Worm (Caenorhabditis elegans) whole organism, L2 larva: ENCODE data around the gene R02D5.7.

Experiments
- dmd-4 ChIP-seq: sonication (generic microtip); optimal IDR thresholded peaks from 2 replicates; lab custom pipeline; 2017; ENCODE audit warnings: missing biosample characterization, missing genetic modification characterization
- fos-1 ChIP-seq: fragments of 150-350 bp; optimal IDR thresholded peaks from 2 replicates; lab custom pipeline; 2014; ENCODE audit warnings: missing biosample characterization, missing genetic modification characterization
- lsy-2 ChIP-seq, 2 experiments: fragments of 150-350 bp in 1 of 2; sonication (generic microtip) in 1 of 2; optimal IDR thresholded peaks; 2 replicates each; lab custom pipeline; 2014 to 2017; ENCODE audit warnings: missing biosample characterization in 2 of 2, missing genetic modification characterization in 2 of 2
- nhr-10 ChIP-seq: sonication (generic microtip); optimal IDR thresholded peaks from 2 replicates; lab custom pipeline; 2017; ENCODE audit warnings: missing biosample characterization, missing genetic modification characterization
- nhr-21 ChIP-seq: fragments of 150-350 bp; optimal IDR thresholded peaks from 2 replicates; lab custom pipeline; 2014; ENCODE audit warnings: missing biosample characterization, missing genetic modification characterization
- nhr-25 ChIP-seq: fragments of 150-350 bp; sonication (generic microtip); optimal IDR thresholded peaks from 3 replicates; lab custom pipeline; 2014; ENCODE audit warnings: missing biosample characterization, missing genetic modification characterization
- nhr-77 ChIP-seq: fragments of 150-350 bp; optimal IDR thresholded peaks from 2 replicates; lab custom pipeline; 2014; ENCODE audit warnings: missing biosample characterization, missing genetic modification characterization
- skn-1 ChIP-seq: sonication (generic microtip); optimal IDR thresholded peaks from 2 replicates; lab custom pipeline; 2017; ENCODE audit warnings: missing biosample characterization, missing genetic modification characterization
- sma-3 ChIP-seq: sonication (generic microtip); optimal IDR thresholded peaks from 2 replicates; lab custom pipeline; 2016; ENCODE audit warnings: missing genetic modification reagents, missing genetic modification characterization, missing compliant biosample characterization
- snpc-4 ChIP-seq: fragments of 150-350 bp; optimal IDR thresholded peaks from 2 replicates; lab custom pipeline; 2014; ENCODE audit warnings: missing biosample characterization, missing genetic modification characterization
- unc-39 ChIP-seq: fragments of 150-350 bp; optimal IDR thresholded peaks from 2 replicates; lab custom pipeline; 2014; ENCODE audit warnings: missing biosample characterization, missing genetic modification characterization
- ztf-11 ChIP-seq: sonication (generic microtip); optimal IDR thresholded peaks from 2 replicates; lab custom pipeline; 2017; ENCODE audit warnings: missing biosample characterization, missing genetic modification characterization

- TF ChIP-seq unc-39 (tag; lab: Kevin White, UChicago) (no peak), nhr-25 (tag; lab: Kevin White, UChicago) (no peak), fos-1 (no peak), nhr-10 (tag; lab: Kevin White, UChicago) (no peak), skn-1 (tag; lab: Kevin White, UChicago) (no peak), nhr-21 (tag; lab: Kevin White, UChicago) (peak; percentile 35), lsy-2 (tag; optimal IDR thresholded peaks at IDR 0.05; lab: Kevin White, UChicago) (no peak), sma-3 (GFP tag; lab: Kevin White, UChicago) (no peak), dmd-4 (no peak), snpc-4 (tag; lab: Kevin White, UChicago) (no peak), nhr-77 (tag; lab: Kevin White, UChicago) (no peak), ztf-11 (tag; lab: Kevin White, UChicago) (no peak)
Measured at ce11 chrV:14448669-14449068, 32.6 kb downstream of the R02D5.7 start.
